Worm (Caenorhabditis elegans) whole organism, early embryonic: ENCODE measurements around the gene K01G12.3.

Experiments used
- B0310.2 ChIP-seq: sonication (generic microtip); optimal IDR thresholded peaks from 2 replicates; lab custom pipeline; 2016; ENCODE audit warnings: mild to moderate bottlenecking, missing genetic modification characterization, missing compliant biosample characterization
- F13C5.2 ChIP-seq: sonication (generic microtip); optimal IDR thresholded peaks from 2 replicates; lab custom pipeline; 2017; ENCODE audit warnings: mild to moderate bottlenecking, missing genetic modification characterization, inconsistent platforms, missing compliant biosample characterization
- ama-1 ChIP-seq: fragments of 150-350 bp; optimal IDR thresholded peaks from 2 replicates; lab custom pipeline; 2014
- ceh-13 ChIP-seq: fragments of 200-800 bp; sonication (Bioruptor generic); optimal IDR thresholded peaks from 2 replicates; lab custom pipeline; 2018; ENCODE audit warnings: mild to moderate bottlenecking, missing genetic modification characterization, missing compliant biosample characterization
- ceh-36 ChIP-seq: sonication (generic microtip); optimal IDR thresholded peaks from 2 replicates; lab custom pipeline; 2016; ENCODE audit warnings: missing genetic modification characterization, inconsistent platforms, missing compliant biosample characterization
- flt-1 ChIP-seq: fragments of 200-800 bp; sonication (Bioruptor generic); IDR thresholded peaks from 2 replicates; pipeline ENCODE4 v1.3.6; 2022; ENCODE audit warnings: missing genetic modification characterization, missing compliant biosample characterization
- hnd-1 ChIP-seq: sonication (generic microtip); optimal IDR thresholded peaks from 2 replicates; lab custom pipeline; 2016; ENCODE audit warnings: missing genetic modification characterization, missing compliant biosample characterization
- pes-1 ChIP-seq: fragments of 200-800 bp; sonication (Bioruptor generic); IDR thresholded peaks from 2 replicates; pipeline ENCODE4 v1.3.6; 2022; ENCODE audit warnings: missing genetic modification reagents, missing genetic modification characterization, missing compliant biosample characterization
- sea-1 ChIP-seq: fragments of 200-800 bp; sonication (Bioruptor generic); conservative IDR thresholded peaks from 2 replicates; pipeline ENCODE4 v1.3.6; 2022; ENCODE audit warnings: missing genetic modification characterization, missing compliant biosample characterization
- tbx-37 ChIP-seq: fragments of 200-800 bp; sonication (Bioruptor generic); conservative IDR thresholded peaks from 2 replicates; pipeline ENCODE4 v1.3.6; 2022; ENCODE audit warnings: missing genetic modification reagents, missing genetic modification characterization, missing compliant biosample characterization
- tra-4 ChIP-seq: sonication (generic microtip); optimal IDR thresholded peaks from 2 replicates; lab custom pipeline; 2017; ENCODE audit warnings: missing genetic modification characterization, missing compliant biosample characterization

- no peak for TF ChIP-seq flt-1 (GFP tag; lab: Robert Waterston, UW)
- TF ChIP-seq ama-1 (lab: Kevin White, UChicago): no peak
- TF ChIP-seq B0310.2: no peak
- no peak for TF ChIP-seq ceh-36 (tag; lab: Kevin White, UChicago)
- no peak for TF ChIP-seq ceh-13 (GFP tag; lab: Kevin White, UChicago)
- TF ChIP-seq tbx-37 (GFP tag; lab: Robert Waterston, UW): no peak
- no peak for TF ChIP-seq F13C5.2
- no peak for TF ChIP-seq hnd-1 (tag; lab: Kevin White, UChicago)
- TF ChIP-seq pes-1: no peak
- TF ChIP-seq tra-4 (tag; lab: Kevin White, UChicago): no peak
- no peak for TF ChIP-seq sea-1 (GFP tag; lab: Robert Waterston, UW)
Observed at ce11 chrIV:14145594-14145993, 47.7 kb upstream of the K01G12.3 start, which contains the start of gene oac-37.
